Worm (Caenorhabditis elegans) whole organism, mixed stage, embryonic: Measurements from ENCODE around the gene rpb-11.

ENCODE experiments used
- elt-3 ChIP-seq: fragments of 150-350 bp; optimal IDR thresholded peaks from 2 replicates; lab custom pipeline; 2014; ENCODE audit warnings: missing biosample characterization, missing genetic modification characterization
- lin-13 ChIP-seq: fragments of 150-350 bp; optimal IDR thresholded peaks from 2 replicates; lab custom pipeline; 2014; ENCODE audit warnings: missing biosample characterization, missing genetic modification characterization
- nhr-28 ChIP-seq: fragments of 150-350 bp; optimal IDR thresholded peaks from 2 replicates; lab custom pipeline; 2014; ENCODE audit warnings: missing biosample characterization, missing genetic modification characterization

- no peak for TF ChIP-seq nhr-28 (tag; lab: Kevin White, UChicago)
- TF ChIP-seq lin-13, result no peak
- TF ChIP-seq elt-3 (tag; lab: Kevin White, UChicago), result no peak
Measured at ce11 chrII:14089796-14090372, 30.0 kb downstream of the rpb-11 start.
